Worm (Caenorhabditis elegans): ENCODE measurements around the gene C04G2.5.

Gene C04G2.5

DNA sequence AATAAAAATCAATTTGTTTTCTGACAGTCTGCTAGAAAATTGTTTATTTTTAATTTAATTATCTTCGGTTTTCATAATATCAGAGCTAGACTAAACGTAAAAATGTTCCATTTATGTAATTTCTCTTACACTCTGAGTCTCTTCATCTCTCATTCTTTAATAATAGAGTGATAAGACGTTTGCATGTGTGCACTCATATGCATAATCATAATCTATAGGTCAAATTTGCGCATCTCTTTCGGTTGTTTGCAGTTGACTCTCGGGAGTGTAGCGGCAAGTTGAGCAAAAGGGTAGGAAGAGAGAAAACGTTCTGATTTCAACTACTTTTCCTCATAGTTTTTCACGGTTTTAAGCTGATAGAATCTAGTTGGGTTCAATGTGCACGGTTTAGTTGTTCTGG is 28.6 kb downstream of the C04G2.5 start:
- TF ChIP-seq drap-1 (GFP tag; optimal IDR thresholded peaks at IDR 0.05) (no peak), ceh-83 (GFP tag; optimal IDR thresholded peaks at IDR 0.05) (no peak), ham-2 (GFP tag; optimal IDR thresholded peaks at IDR 0.05) (no peak), snpc-4 (tag; optimal IDR thresholded peaks at IDR 0.05) (no peak), lsy-2 (tag; optimal IDR thresholded peaks at IDR 0.05) (no peak), cnd-1 (tag; optimal IDR thresholded peaks at IDR 0.05) (no peak), blmp-1 (tag; optimal IDR thresholded peaks at IDR 0.05) (no peak), mab-5 (tag; optimal IDR thresholded peaks at IDR 0.05) (no peak), unc-62 (GFP tag; optimal IDR thresholded peaks at IDR 0.05) (no peak), unc-120 (tag; optimal IDR thresholded peaks at IDR 0.05; ENCODE audit: poor library complexity, severe bottlenecking) (no peak), flh-1 (GFP tag; optimal IDR thresholded peaks at IDR 0.05) (no peak), mep-1 (tag; optimal IDR thresholded peaks at IDR 0.05) (no peak), hlh-1 (tag; optimal IDR thresholded peaks at IDR 0.05) (no peak), M03D4.4 (tag; optimal IDR thresholded peaks at IDR 0.05) (no peak), lin-13 (tag; optimal IDR thresholded peaks at IDR 0.05) (no peak), pha-4 (tag; optimal IDR thresholded peaks at IDR 0.05) (no peak), ceh-39 (tag; optimal IDR thresholded peaks at IDR 0.05) (no peak), nhr-76 (tag; optimal IDR thresholded peaks at IDR 0.05) (no peak), nhr-12 (tag; optimal IDR thresholded peaks at IDR 0.05) (no peak), mls-2 (tag; optimal IDR thresholded peaks at IDR 0.05) (no peak)

DNA sequence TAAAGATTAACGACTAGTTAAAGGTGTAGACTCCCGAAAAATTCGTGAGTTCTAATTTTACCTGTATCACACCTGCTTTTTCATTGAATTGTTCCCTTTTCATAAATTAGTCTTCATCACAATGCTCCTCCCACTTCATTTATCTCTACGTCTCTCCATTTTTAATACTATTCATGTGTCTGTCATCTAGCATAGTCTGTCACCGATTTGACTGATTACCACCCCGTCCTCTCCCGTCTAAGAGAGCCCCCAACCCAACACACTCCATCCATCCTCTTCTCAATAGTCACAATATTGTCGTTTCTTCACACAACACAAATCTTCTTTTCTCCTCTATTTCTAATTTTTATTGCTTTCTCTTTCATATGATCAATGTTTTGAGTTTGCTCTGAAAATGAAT is 29.9 kb downstream of the C04G2.5 start:
- TF ChIP-seq ceh-43 (GFP tag; optimal IDR thresholded peaks at IDR 0.05) (no peak), unc-62 (GFP tag; optimal IDR thresholded peaks at IDR 0.05) (peak; percentile 98), flh-1 (GFP tag; optimal IDR thresholded peaks at IDR 0.05) (no peak), drap-1 (GFP tag; optimal IDR thresholded peaks at IDR 0.05) (no peak), unc-39 (tag; optimal IDR thresholded peaks at IDR 0.05) (no peak)

DNA sequence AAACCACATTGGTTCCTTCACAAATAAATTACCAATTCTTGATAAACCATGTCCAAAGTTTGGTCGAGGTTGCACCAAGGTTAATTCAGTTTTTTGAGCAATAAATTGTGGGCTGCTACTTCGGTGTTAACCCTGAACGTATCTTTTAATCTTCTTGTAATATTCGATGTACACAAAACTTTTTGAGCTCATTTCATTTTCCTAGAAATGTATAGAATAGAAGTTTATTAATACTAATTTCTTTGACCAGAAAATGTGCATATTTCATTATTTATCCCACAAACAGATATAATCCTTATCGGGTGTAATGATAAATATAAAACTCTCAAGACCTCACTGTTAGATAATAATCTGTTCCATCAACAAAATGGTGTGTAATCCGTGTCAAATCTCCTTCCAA is 31.1 kb downstream of the C04G2.5 start:
- TF ChIP-seq lin-32 (GFP tag; optimal IDR thresholded peaks at IDR 0.05) (no peak), blmp-1 (tag; optimal IDR thresholded peaks at IDR 0.05) (no peak), snpc-4 (tag; optimal IDR thresholded peaks at IDR 0.05) (no peak), nhr-28 (tag; optimal IDR thresholded peaks at IDR 0.05) (no peak), mep-1 (tag; optimal IDR thresholded peaks at IDR 0.05) (no peak), ceh-39 (tag; optimal IDR thresholded peaks at IDR 0.05) (no peak)

DNA sequence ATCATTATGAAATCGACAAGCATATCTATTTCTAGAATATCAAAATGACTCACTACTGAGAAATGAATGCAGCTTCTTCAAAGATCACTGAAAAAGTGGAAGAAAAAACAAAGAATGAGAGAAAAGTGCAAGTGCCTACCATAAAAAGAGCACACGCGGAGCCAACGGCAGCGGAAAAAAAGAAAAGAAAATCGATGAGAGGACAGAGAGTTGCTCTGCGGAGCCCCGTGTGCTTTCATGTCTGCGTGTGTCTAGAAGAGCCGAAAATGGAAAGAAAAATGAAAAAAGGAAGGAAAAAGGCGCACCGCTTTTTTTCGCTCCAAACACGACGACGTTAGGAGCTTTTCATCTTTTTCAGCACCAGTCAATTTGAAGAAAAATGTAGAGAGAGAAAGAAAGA is 32.3 kb downstream of the C04G2.5 start, which contains the start of gene ipla-7:
TSS of gene ipla-7 (minus strand) at position 122 of the 400 bp plus-strand sequence.
- TF ChIP-seq bed-3 (GFP tag; optimal IDR thresholded peaks at IDR 0.05) (no peak), ces-1 (GFP tag; optimal IDR thresholded peaks at IDR 0.05) (peak; percentile 22)

DNA sequence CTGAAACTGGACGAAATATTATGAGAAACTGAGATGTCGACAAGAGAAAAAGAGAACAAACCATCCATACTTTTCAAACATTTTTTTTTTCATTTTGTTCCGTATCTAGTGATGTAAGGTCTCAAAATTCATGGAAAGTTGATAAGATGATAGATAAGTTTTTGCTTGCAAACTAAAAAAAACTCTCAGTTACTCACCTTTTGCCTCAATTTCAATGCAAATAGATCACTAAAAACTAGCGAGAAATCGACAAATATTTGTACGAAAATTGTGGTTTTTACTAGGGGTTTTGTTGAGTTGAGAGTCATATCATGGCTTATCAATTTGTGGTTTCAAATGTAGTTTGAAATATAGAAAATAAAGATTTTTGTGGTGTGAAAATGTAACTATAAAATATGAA is 34.3 kb downstream of the C04G2.5 start:
- TF ChIP-seq elt-3 (tag; optimal IDR thresholded peaks at IDR 0.05) (no peak), pha-4 (tag; optimal IDR thresholded peaks at IDR 0.05) (no peak), ceh-39 (tag; optimal IDR thresholded peaks at IDR 0.05) (no peak), nhr-2 (tag; optimal IDR thresholded peaks at IDR 0.05) (no peak), elt-1 (tag; optimal IDR thresholded peaks at IDR 0.05; ENCODE audit: borderline replicate concordance, insufficient read depth) (no peak), bed-3 (GFP tag; optimal IDR thresholded peaks at IDR 0.05) (no peak), lin-32 (GFP tag; optimal IDR thresholded peaks at IDR 0.05) (no peak), blmp-1 (tag; optimal IDR thresholded peaks at IDR 0.05) (no peak)

DNA sequence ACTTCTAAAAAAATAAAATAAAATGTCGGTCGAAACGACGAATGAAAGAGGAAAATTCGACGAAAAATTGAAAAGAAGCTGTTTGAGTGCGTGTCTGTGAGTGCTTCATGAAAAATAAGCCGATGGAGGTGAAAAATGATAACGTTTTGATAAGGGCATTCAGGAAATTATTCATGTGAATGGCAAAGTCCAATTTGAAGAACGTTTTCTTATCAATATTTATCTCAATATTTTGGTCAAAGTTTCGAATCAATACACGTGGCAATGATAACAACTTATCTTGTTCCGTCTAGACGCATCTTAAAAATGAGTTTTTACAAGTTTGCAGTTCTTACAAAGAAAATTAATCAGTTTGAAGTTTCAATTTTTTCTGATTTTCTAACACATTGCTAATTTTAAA is 35.9 kb downstream of the C04G2.5 start:
- TF ChIP-seq mab-5 (tag; optimal IDR thresholded peaks at IDR 0.05) (no peak), cnd-1 (tag; optimal IDR thresholded peaks at IDR 0.05) (no peak), drap-1 (GFP tag; optimal IDR thresholded peaks at IDR 0.05) (no peak), unc-39 (tag; optimal IDR thresholded peaks at IDR 0.05) (no peak), M03D4.4 (tag; optimal IDR thresholded peaks at IDR 0.05) (no peak), lsy-2 (tag; optimal IDR thresholded peaks at IDR 0.05) (no peak), mls-2 (tag; optimal IDR thresholded peaks at IDR 0.05) (no peak), blmp-1 (tag; optimal IDR thresholded peaks at IDR 0.05) (no peak), hlh-1 (tag; optimal IDR thresholded peaks at IDR 0.05) (no peak), tbx-8 (GFP tag; optimal IDR thresholded peaks at IDR 0.05) (no peak), ceh-83 (GFP tag; optimal IDR thresholded peaks at IDR 0.05) (no peak), snpc-4 (tag; optimal IDR thresholded peaks at IDR 0.05) (no peak), elt-1 (tag; optimal IDR thresholded peaks at IDR 0.05; ENCODE audit: borderline replicate concordance, insufficient read depth) (no peak)

Measured in whole organism, mixed stage, embryonic.